Fruit fly (Drosophila melanogaster) whole organism, prepupa: ENCODE data around the gene CG17681.

Experiments
- Blimp-1 ChIP-seq: fragments of 200-800 bp; sonication (Bioruptor generic); optimal IDR thresholded peaks from 3 replicates; lab custom pipeline; 2017; ENCODE audit warnings: missing biosample characterization, missing genetic modification characterization, mild to moderate bottlenecking, moderate library complexity, missing genetic modification reagents
- CG10631 ChIP-seq: fragments of 200-800 bp; sonication (Bioruptor generic); optimal IDR thresholded peaks from 2 replicates; lab custom pipeline; 2016; ENCODE audit warnings: missing biosample characterization, missing genetic modification characterization
- CG10669 ChIP-seq: fragments of 200-800 bp; sonication (Bioruptor generic); optimal IDR thresholded peaks from 3 replicates; lab custom pipeline; 2018; ENCODE audit warnings: missing biosample characterization, mild to moderate bottlenecking, missing genetic modification characterization, moderate library complexity
- CG11294 ChIP-seq: fragments of 200-800 bp; sonication (Bioruptor generic); IDR thresholded peaks from 2 replicates; pipeline ENCODE4 v1.3.6; 2022; ENCODE audit warnings: missing biosample characterization, missing genetic modification characterization
- CG11762 ChIP-seq: fragments of 200-800 bp; sonication (Bioruptor generic); optimal IDR thresholded peaks from 3 replicates; lab custom pipeline; 2016; ENCODE audit warnings: missing biosample characterization, missing genetic modification characterization; ENCODE audit not compliant: insufficient read depth
- CG11902 ChIP-seq: fragments of 200-800 bp; sonication (Bioruptor generic); optimal IDR thresholded peaks from 3 replicates; lab custom pipeline; 2016; ENCODE audit warnings: missing biosample characterization, missing genetic modification characterization
- CG15336 ChIP-seq: fragments of 200-800 bp; sonication (Bioruptor generic); IDR thresholded peaks from 2 replicates; pipeline ENCODE4 v1.3.6; 2022; ENCODE audit warnings: missing biosample characterization, missing genetic modification characterization
- CG3032 ChIP-seq: fragments of 200-800 bp; optimal IDR thresholded peaks from 2 replicates; lab custom pipeline; 2019; ENCODE audit warnings: missing biosample characterization, mild to moderate bottlenecking, missing genetic modification characterization, moderate library complexity
- CG32006 ChIP-seq: fragments of 200-800 bp; sonication (Bioruptor generic); optimal IDR thresholded peaks from 3 replicates; lab custom pipeline; 2017; ENCODE audit warnings: missing biosample characterization, mild to moderate bottlenecking, missing genetic modification characterization
- CG34406 ChIP-seq: fragments of 200-800 bp; sonication (Bioruptor generic); optimal IDR thresholded peaks from 3 replicates; lab custom pipeline; 2016; ENCODE audit warnings: missing biosample characterization, missing genetic modification characterization
- CG3919 ChIP-seq: fragments of 200-800 bp; sonication (Bioruptor generic); optimal IDR thresholded peaks from 3 replicates; lab custom pipeline; 2016; ENCODE audit warnings: missing biosample characterization, missing genetic modification characterization
- CG6163 ChIP-seq: fragments of 200-800 bp; sonication (Bioruptor generic); IDR thresholded peaks from 3 replicates; pipeline ENCODE4 v1.3.6; 2022; ENCODE audit warnings: missing biosample characterization, missing genetic modification characterization
- CG6792 ChIP-seq: fragments of 200-800 bp; sonication (Bioruptor generic); optimal IDR thresholded peaks from 3 replicates; lab custom pipeline; 2016; ENCODE audit warnings: missing biosample characterization, missing genetic modification characterization
- CG6808 ChIP-seq: fragments of 200-800 bp; sonication (Bioruptor generic); optimal IDR thresholded peaks from 3 replicates; lab custom pipeline; 2017; ENCODE audit warnings: missing biosample characterization, missing genetic modification characterization, mild to moderate bottlenecking, moderate library complexity, missing genetic modification reagents
- CG6854 ChIP-seq: fragments of 200-800 bp; sonication (Bioruptor generic); optimal IDR thresholded peaks from 2 replicates; lab custom pipeline; 2017; ENCODE audit warnings: missing biosample characterization, mild to moderate bottlenecking, missing genetic modification characterization
- CG8119 ChIP-seq: fragments of 200-800 bp; sonication (Bioruptor generic); IDR thresholded peaks from 3 replicates; pipeline ENCODE4 v1.3.6; 2022; ENCODE audit warnings: missing biosample characterization, missing genetic modification characterization
- CG8319 ChIP-seq: fragments of 200-800 bp; sonication (Bioruptor generic); optimal IDR thresholded peaks from 3 replicates; lab custom pipeline; 2016; ENCODE audit warnings: missing biosample characterization, missing genetic modification characterization
- CG8632 ChIP-seq: fragments of 200-800 bp; sonication (Bioruptor generic); optimal IDR thresholded peaks from 3 replicates; lab custom pipeline; 2016; ENCODE audit warnings: missing biosample characterization, missing genetic modification characterization
- CG9139 ChIP-seq: fragments of 200-800 bp; sonication (Bioruptor generic); optimal IDR thresholded peaks from 3 replicates; lab custom pipeline; 2017; ENCODE audit warnings: missing biosample characterization, mild to moderate bottlenecking, missing genetic modification characterization
- Eip75B ChIP-seq: fragments of 200-800 bp; sonication (Bioruptor generic); optimal IDR thresholded peaks from 3 replicates; lab custom pipeline; 2016; ENCODE audit warnings: missing biosample characterization, missing genetic modification characterization
- Ets21C ChIP-seq: fragments of 200-800 bp; sonication (Bioruptor generic); optimal IDR thresholded peaks from 3 replicates; lab custom pipeline; 2016; ENCODE audit warnings: missing biosample characterization, missing genetic modification characterization
- Ets96B ChIP-seq: fragments of 200-800 bp; optimal IDR thresholded peaks from 2 replicates; lab custom pipeline; 2019; ENCODE audit warnings: missing biosample characterization, mild to moderate bottlenecking, missing genetic modification characterization, moderate library complexity
- Hr4 ChIP-seq: fragments of 200-800 bp; sonication (Bioruptor generic); optimal IDR thresholded peaks from 3 replicates; lab custom pipeline; 2016; ENCODE audit warnings: missing biosample characterization, missing genetic modification characterization
- Lpt ChIP-seq: fragments of 200-800 bp; sonication (Bioruptor generic); optimal IDR thresholded peaks from 3 replicates; lab custom pipeline; 2016; ENCODE audit warnings: missing biosample characterization, missing genetic modification characterization
- Met ChIP-seq: fragments of 200-800 bp; sonication (Bioruptor generic); optimal IDR thresholded peaks from 3 replicates; lab custom pipeline; 2016; ENCODE audit warnings: missing biosample characterization, missing genetic modification characterization
- OdsH ChIP-seq: fragments of 200-800 bp; sonication (Bioruptor generic); optimal IDR thresholded peaks from 3 replicates; lab custom pipeline; 2016; ENCODE audit warnings: missing biosample characterization, missing genetic modification characterization
- Smox ChIP-seq: fragments of 200-800 bp; sonication (Bioruptor generic); optimal IDR thresholded peaks from 3 replicates; lab custom pipeline; 2016; ENCODE audit warnings: missing biosample characterization, missing genetic modification characterization
- Sox102F ChIP-seq: fragments of 200-800 bp; sonication (Bioruptor generic); optimal IDR thresholded peaks from 2 replicates; lab custom pipeline; 2016; ENCODE audit warnings: missing biosample characterization, mild to moderate bottlenecking, missing genetic modification characterization
- Sox14 ChIP-seq: fragments of 200-800 bp; sonication (Bioruptor generic); optimal IDR thresholded peaks from 3 replicates; lab custom pipeline; 2016; ENCODE audit warnings: missing biosample characterization, missing genetic modification characterization
- Sox15 ChIP-seq: fragments of 200-800 bp; sonication (Bioruptor generic); optimal IDR thresholded peaks from 3 replicates; lab custom pipeline; 2016; ENCODE audit warnings: missing biosample characterization, missing genetic modification characterization
- acj6 ChIP-seq: fragments of 200-800 bp; sonication (Bioruptor generic); optimal IDR thresholded peaks from 3 replicates; lab custom pipeline; 2016; ENCODE audit warnings: missing biosample characterization, missing genetic modification characterization
- dac ChIP-seq: fragments of 200-800 bp; sonication (Bioruptor generic); optimal IDR thresholded peaks from 2 replicates; lab custom pipeline; 2017; ENCODE audit warnings: missing biosample characterization, mild to moderate bottlenecking, missing genetic modification characterization
- dsx ChIP-seq: fragments of 200-800 bp; optimal IDR thresholded peaks from 3 replicates; lab custom pipeline; 2019; ENCODE audit warnings: missing biosample characterization, mild to moderate bottlenecking, missing genetic modification characterization, moderate library complexity; ENCODE audit not compliant: poor library complexity, severe bottlenecking
- eg ChIP-seq: fragments of 200-800 bp; sonication (Bioruptor generic); IDR thresholded peaks from 3 replicates; pipeline ENCODE4 v1.3.6; 2022; ENCODE audit warnings: missing biosample characterization, missing genetic modification characterization
- esn ChIP-seq: fragments of 200-800 bp; sonication (Bioruptor generic); optimal IDR thresholded peaks from 2 replicates; lab custom pipeline; 2016; ENCODE audit warnings: missing biosample characterization, mild to moderate bottlenecking, missing genetic modification characterization, moderate library complexity
- fd59A ChIP-seq: fragments of 200-800 bp; sonication (Bioruptor generic); optimal IDR thresholded peaks from 2 replicates; lab custom pipeline; 2017; ENCODE audit warnings: missing biosample characterization, mild to moderate bottlenecking, missing genetic modification characterization, missing genetic modification reagents
- fkh ChIP-seq: fragments of 200-800 bp; sonication (Bioruptor generic); optimal IDR thresholded peaks from 3 replicates; lab custom pipeline; 2017; ENCODE audit warnings: missing biosample characterization, mild to moderate bottlenecking, missing genetic modification characterization, moderate library complexity
- lz ChIP-seq: fragments of 200-800 bp; sonication (Bioruptor generic); optimal IDR thresholded peaks from 3 replicates; lab custom pipeline; 2016; ENCODE audit warnings: missing biosample characterization, missing genetic modification characterization
- net ChIP-seq: fragments of 200-800 bp; sonication (Bioruptor generic); optimal IDR thresholded peaks from 3 replicates; lab custom pipeline; 2016; ENCODE audit warnings: missing biosample characterization, missing genetic modification characterization
- pdm3 ChIP-seq: fragments of 200-800 bp; sonication (Bioruptor generic); optimal IDR thresholded peaks from 3 replicates; lab custom pipeline; 2016; ENCODE audit warnings: missing biosample characterization, missing genetic modification characterization
- salr ChIP-seq, 2 experiments: fragments of 200-800 bp; sonication (Bioruptor generic); optimal IDR thresholded peaks; 3 replicates each; lab custom pipeline; 2016 to 2018; ENCODE audit warnings: missing biosample characterization in 2 of 2, missing genetic modification characterization in 2 of 2, mild to moderate bottlenecking in 1 of 2
- svp ChIP-seq: fragments of 200-800 bp; sonication (Bioruptor generic); peaks from one replicate; lab custom pipeline; 2016; ENCODE audit warnings: missing biosample characterization, missing genetic modification characterization
- topi ChIP-seq: fragments of 200-800 bp; sonication (Bioruptor generic); optimal IDR thresholded peaks from 3 replicates; lab custom pipeline; 2016; ENCODE audit warnings: missing biosample characterization, missing genetic modification characterization
- vri ChIP-seq: fragments of 200-800 bp; sonication (Bioruptor generic); optimal IDR thresholded peaks from 3 replicates; lab custom pipeline; 2016; ENCODE audit warnings: missing biosample characterization, mild to moderate bottlenecking, missing genetic modification characterization

Gene CG17681

dm6 chr2L:18146618-18147099 is 6.3 kb upstream of the CG17681 start (continued):
- TF ChIP-seq Blimp-1: no peak
- peak; percentile 27; the same call in 1 of the 3 replicates for TF ChIP-seq CG6163
- TF ChIP-seq Smox (GFP tag; lab: Kevin White, UChicago): peak; percentile 58
- TF ChIP-seq Hr4: peak; percentile 61
- TF ChIP-seq OdsH: peak; percentile 71
- peak; percentile 57 for TF ChIP-seq CG8119 (GFP tag; lab: Robert Waterston, UW)
- TF ChIP-seq CG34406 (GFP tag; lab: Kevin White, UChicago): peak; percentile 72
- TF ChIP-seq Lpt: peak; percentile 47
- peak in 1 of 2 experiments; percentile 48 for TF ChIP-seq salr (GFP tag; optimal IDR thresholded peaks at IDR 0.05; lab: Kevin White, UChicago)
- peak; percentile 67 for TF ChIP-seq Met (GFP tag; lab: Kevin White, UChicago)
- peak; percentile 67 for TF ChIP-seq Eip75B (GFP tag; lab: Kevin White, UChicago)
- peak; percentile 81 for TF ChIP-seq CG32006
- TF ChIP-seq topi: peak; percentile 48
- TF ChIP-seq svp: peak; percentile 86
- TF ChIP-seq fkh: no peak
- peak; percentile 59 for TF ChIP-seq Ets96B (tag; lab: Kevin White, UChicago)
- TF ChIP-seq fd59A (GFP tag; lab: Kevin White, UChicago): peak; percentile 51
- TF ChIP-seq esn: peak; percentile 65
- TF ChIP-seq CG9139 (GFP tag; lab: Kevin White, UChicago): peak; percentile 41
- TF ChIP-seq dac (GFP tag; lab: Kevin White, UChicago): no peak
- TF ChIP-seq CG3032 (tag; lab: Kevin White, UChicago): peak; percentile 72
- TF ChIP-seq CG8319 (GFP tag; lab: Kevin White, UChicago): peak; percentile 64
- peak; percentile 33 for TF ChIP-seq Ets21C (GFP tag; lab: Kevin White, UChicago)
- TF ChIP-seq pdm3 (GFP tag; lab: Kevin White, UChicago): peak; percentile 76
- peak; percentile 57 for TF ChIP-seq CG3919 (GFP tag; lab: Kevin White, UChicago)
- TF ChIP-seq CG8632 (GFP tag; lab: Kevin White, UChicago): peak; percentile 66
- peak; percentile 63 for TF ChIP-seq CG10631 (GFP tag; lab: Kevin White, UChicago)
- peak; percentile 58 for TF ChIP-seq net (GFP tag; lab: Kevin White, UChicago)
- peak; percentile 70 for TF ChIP-seq CG15336 (GFP tag; lab: Robert Waterston, UW)
- TF ChIP-seq CG11762 (GFP tag; lab: Kevin White, UChicago): peak; percentile 69
- peak; percentile 73 for TF ChIP-seq acj6 (GFP tag; lab: Kevin White, UChicago)
- peak; percentile 64 for TF ChIP-seq CG11902
- peak; percentile 76 for TF ChIP-seq CG6808 (GFP tag; lab: Kevin White, UChicago)
- TF ChIP-seq Sox15 (GFP tag; lab: Kevin White, UChicago): peak; percentile 54
- peak; percentile 68 for TF ChIP-seq CG10669 (GFP tag; lab: Kevin White, UChicago)
- peak; percentile 52 for TF ChIP-seq dsx (GFP tag; lab: Kevin White, UChicago)
- TF ChIP-seq Sox14 (GFP tag; lab: Kevin White, UChicago): peak; percentile 59
- peak; percentile 44; the same call in 1 of the 3 replicates for TF ChIP-seq eg (GFP tag; lab: Robert Waterston, UW)
- peak; percentile 45 for TF ChIP-seq Sox102F (GFP tag; lab: Kevin White, UChicago)
- TF ChIP-seq CG6792 (GFP tag; lab: Kevin White, UChicago): peak; percentile 75

- TF ChIP-seq CG11294 (GFP tag; lab: Robert Waterston, UW) (no peak), vri (GFP tag; lab: Kevin White, UChicago) (peak; percentile 9), lz (GFP tag; lab: Kevin White, UChicago) (no peak), CG6854 (GFP tag; lab: Kevin White, UChicago) (no peak), fd59A (GFP tag; lab: Kevin White, UChicago) (no peak), svp (peak; percentile 78), Sox102F (GFP tag; lab: Kevin White, UChicago) (no peak), fkh (peak; percentile 86)
Measured at dm6 chr2L:18147511-18148072, 5.3 kb upstream of the CG17681 start.
